Fruit fly (Drosophila melanogaster) whole organism, embryonic: Measurements from ENCODE around the gene Wdr92.
A peak's percentile ranks its signal among the peaks of the same experiment; 100 is the strongest.

Experiments
- Atf-2 ChIP-seq: fragments of 200-800 bp; sonication (Bioruptor generic); optimal IDR thresholded peaks from 2 replicates; lab custom pipeline; 2016; ENCODE audit warnings: missing biosample characterization, missing genetic modification characterization
- Awh ChIP-seq: fragments of 200-800 bp; sonication (Bioruptor generic); IDR thresholded peaks from 2 replicates; pipeline ENCODE4, ENCODE4 v1.3.6; 2022; ENCODE audit warnings: missing biosample characterization, missing genetic modification characterization
- B-H1 ChIP-seq: fragments of 200-800 bp; sonication (Bioruptor generic); IDR thresholded peaks from 3 replicates; pipeline ENCODE4 v1.3.6; 2022; ENCODE audit warnings: missing biosample characterization, missing genetic modification characterization
- Blimp-1 ChIP-seq: fragments of 200-800 bp; sonication (Bioruptor generic); optimal IDR thresholded peaks from 3 replicates; lab custom pipeline; 2018; ENCODE audit warnings: missing biosample characterization, missing genetic modification characterization, mild to moderate bottlenecking, moderate library complexity, missing genetic modification reagents
- CG10267 ChIP-seq: fragments of 200-800 bp; sonication (Bioruptor generic); optimal IDR thresholded peaks from 2 replicates; lab custom pipeline; 2018; ENCODE audit warnings: missing biosample characterization, mild to moderate bottlenecking, missing genetic modification characterization, moderate library complexity
- CG12071 ChIP-seq: fragments of 200-800 bp; sonication (Bioruptor generic); optimal IDR thresholded peaks from 3 replicates; lab custom pipeline; 2018; ENCODE audit warnings: missing biosample characterization, mild to moderate bottlenecking, missing genetic modification characterization
- CG12219 ChIP-seq: fragments of 200-800 bp; sonication (Bioruptor generic); optimal IDR thresholded peaks from 3 replicates; lab custom pipeline; 2018; ENCODE audit warnings: missing biosample characterization, mild to moderate bottlenecking, missing genetic modification characterization
- CG12299 ChIP-seq: fragments of 200-800 bp; sonication (Bioruptor generic); optimal IDR thresholded peaks from 2 replicates; lab custom pipeline; 2018; ENCODE audit warnings: missing biosample characterization, mild to moderate bottlenecking, missing genetic modification characterization
- CG1233 ChIP-seq: fragments of 200-800 bp; sonication (Bioruptor generic); optimal IDR thresholded peaks from 4 replicates; lab custom pipeline; 2018; ENCODE audit warnings: missing biosample characterization, mild to moderate bottlenecking, missing genetic modification characterization
- CG12942 ChIP-seq: fragments of 200-800 bp; sonication (Bioruptor generic); optimal IDR thresholded peaks from 3 replicates; lab custom pipeline; 2016; ENCODE audit warnings: missing biosample characterization, missing genetic modification characterization
- CG13287 ChIP-seq: fragments of 200-800 bp; sonication (Bioruptor generic); IDR thresholded peaks from 2 replicates; pipeline ENCODE4 v1.3.6; 2022; ENCODE audit warnings: missing biosample characterization, missing genetic modification characterization; ENCODE audit not compliant: partially characterized antibody
- CG14860 ChIP-seq: fragments of 200-800 bp; sonication (Bioruptor generic); IDR thresholded peaks from 3 replicates; pipeline ENCODE4 v1.3.6; 2022; ENCODE audit warnings: missing biosample characterization, missing genetic modification characterization; ENCODE audit not compliant: partially characterized antibody
- CG17612 ChIP-seq: fragments of 200-800 bp; sonication (Bioruptor generic); IDR thresholded peaks from 2 replicates; pipeline ENCODE4 v1.3.6; 2022; ENCODE audit warnings: missing biosample characterization, missing genetic modification characterization
- CG2875 ChIP-seq: fragments of 200-800 bp; sonication (Bioruptor generic); optimal IDR thresholded peaks from 2 replicates; lab custom pipeline; 2017; ENCODE audit warnings: missing biosample characterization, mild to moderate bottlenecking, missing genetic modification characterization, missing genetic modification reagents
- CG30403 ChIP-seq: fragments of 200-800 bp; sonication (Bioruptor generic); optimal IDR thresholded peaks from 3 replicates; lab custom pipeline; 2016; ENCODE audit warnings: missing biosample characterization, missing genetic modification characterization
- CG34422 ChIP-seq: fragments of 200-800 bp; sonication (Bioruptor generic); IDR thresholded peaks from 3 replicates; pipeline ENCODE4 v1.3.6; 2022; ENCODE audit warnings: missing biosample characterization, missing genetic modification characterization
- CG5953 ChIP-seq: fragments of 200-800 bp; sonication (Bioruptor generic); IDR thresholded peaks from 2 replicates; pipeline ENCODE4 v1.3.6; 2022; ENCODE audit warnings: missing biosample characterization, missing genetic modification characterization
- CG6254 ChIP-seq: fragments of 200-800 bp; sonication (Bioruptor generic); optimal IDR thresholded peaks from 3 replicates; lab custom pipeline; 2017; ENCODE audit warnings: mild to moderate bottlenecking, missing biosample characterization, missing genetic modification reagents, missing genetic modification characterization
- CG6854 ChIP-seq: fragments of 200-800 bp; sonication (Bioruptor generic); optimal IDR thresholded peaks from 3 replicates; lab custom pipeline; 2017; ENCODE audit warnings: missing biosample characterization, mild to moderate bottlenecking, missing genetic modification characterization
- CG7839 ChIP-seq: fragments of 200-800 bp; sonication (Bioruptor generic); optimal IDR thresholded peaks from 3 replicates; lab custom pipeline; 2018; ENCODE audit warnings: missing biosample characterization, mild to moderate bottlenecking, missing genetic modification characterization, moderate library complexity
- CG7987 ChIP-seq: fragments of 200-800 bp; sonication (Bioruptor generic); optimal IDR thresholded peaks from 2 replicates; lab custom pipeline; 2018; ENCODE audit warnings: missing biosample characterization, mild to moderate bottlenecking, missing genetic modification characterization, moderate library complexity
- Chrac-16 ChIP-seq: fragments of 200-800 bp; sonication (Bioruptor generic); optimal IDR thresholded peaks from 3 replicates; lab custom pipeline; 2016; ENCODE audit warnings: missing biosample characterization, missing genetic modification characterization
- D19B ChIP-seq: fragments of 200-800 bp; sonication (Bioruptor generic); optimal IDR thresholded peaks from 2 replicates; lab custom pipeline; 2017; ENCODE audit warnings: missing biosample characterization, mild to moderate bottlenecking, missing genetic modification characterization
- Eip74EF ChIP-seq, 2 experiments: fragments of 200-800 bp in 1 of 2; fragments of >200 bp in 1 of 2; sonication (Bioruptor generic) in 1 of 2; optimal IDR thresholded peaks; 2 replicates each; lab custom pipeline; 2017 to 2019; ENCODE audit warnings: missing biosample characterization in 2 of 2, missing genetic modification characterization in 2 of 2, mild to moderate bottlenecking in 1 of 2, moderate library complexity in 1 of 2
- HmgZ ChIP-seq: fragments of 200-800 bp; sonication (Bioruptor generic); optimal IDR thresholded peaks from 2 replicates; lab custom pipeline; 2018; ENCODE audit warnings: missing biosample characterization, mild to moderate bottlenecking, missing genetic modification characterization
- Hr39 ChIP-seq: fragments of >200 bp; optimal IDR thresholded peaks from 2 replicates; lab custom pipeline; 2017
- Meics ChIP-seq: fragments of 200-800 bp; sonication (Bioruptor generic); optimal IDR thresholded peaks from 2 replicates; lab custom pipeline; 2017; ENCODE audit warnings: missing biosample characterization, mild to moderate bottlenecking, missing genetic modification characterization
- NK7.1 ChIP-seq: fragments of 200-800 bp; sonication (Bioruptor generic); optimal IDR thresholded peaks from 3 replicates; lab custom pipeline; 2016; ENCODE audit warnings: missing biosample characterization, missing genetic modification characterization
- Neu2 ChIP-seq: fragments of 200-800 bp; sonication (Bioruptor generic); optimal IDR thresholded peaks from 3 replicates; lab custom pipeline; 2016; ENCODE audit warnings: missing biosample characterization, missing genetic modification characterization, borderline replicate concordance
- Oli ChIP-seq: fragments of 200-800 bp; sonication (Bioruptor generic); optimal IDR thresholded peaks from 2 replicates; lab custom pipeline; 2018; ENCODE audit warnings: missing biosample characterization, mild to moderate bottlenecking, missing genetic modification characterization, moderate library complexity
- Ssrp ChIP-seq: fragments of 200-800 bp; sonication (Bioruptor generic); optimal IDR thresholded peaks from 2 replicates; lab custom pipeline; 2018; ENCODE audit warnings: missing biosample characterization, mild to moderate bottlenecking, missing genetic modification characterization, moderate library complexity
- Tbp ChIP-seq: fragments of >200 bp; optimal IDR thresholded peaks from 2 replicates; lab custom pipeline; 2018; ENCODE audit warnings: missing biosample characterization, missing genetic modification characterization
- ap ChIP-seq: fragments of 200-800 bp; sonication (Bioruptor generic); IDR thresholded peaks from 2 replicates; pipeline ENCODE4 v1.3.6; 2022; ENCODE audit warnings: missing biosample characterization, missing genetic modification characterization
- btn ChIP-seq: fragments of 200-800 bp; sonication (Bioruptor generic); optimal IDR thresholded peaks from 2 replicates; lab custom pipeline; 2016; ENCODE audit warnings: missing biosample characterization, missing genetic modification characterization
- cad ChIP-seq: fragments of >200 bp; optimal IDR thresholded peaks from 2 replicates; lab custom pipeline; 2017; ENCODE audit warnings: missing biosample characterization, missing genetic modification characterization
- corto ChIP-seq: fragments of 200-800 bp; sonication (Bioruptor generic); optimal IDR thresholded peaks from 2 replicates; lab custom pipeline; 2016; ENCODE audit warnings: missing biosample characterization, mild to moderate bottlenecking, missing genetic modification characterization, moderate library complexity
- dmrt11E ChIP-seq: fragments of 200-800 bp; sonication (Bioruptor generic); optimal IDR thresholded peaks from 3 replicates; lab custom pipeline; 2018; ENCODE audit warnings: missing biosample characterization, mild to moderate bottlenecking, missing genetic modification characterization, moderate library complexity
- gce ChIP-seq: fragments of 200-800 bp; sonication (Bioruptor generic); IDR thresholded peaks from 3 replicates; pipeline ENCODE4 v1.3.6; 2022; ENCODE audit warnings: missing biosample characterization, missing genetic modification characterization
- gcm ChIP-seq: fragments of 200-800 bp; sonication (Bioruptor generic); optimal IDR thresholded peaks from 2 replicates; lab custom pipeline; 2019; ENCODE audit warnings: missing biosample characterization, mild to moderate bottlenecking, missing genetic modification characterization, moderate library complexity
- gt ChIP-seq: fragments of 200-800 bp; sonication (Bioruptor generic); IDR thresholded peaks from 2 replicates; pipeline ENCODE4 v1.3.6; 2022; ENCODE audit warnings: missing biosample characterization, missing genetic modification characterization
- hbn ChIP-seq: fragments of 200-800 bp; sonication (Bioruptor generic); IDR thresholded peaks from 2 replicates; pipeline ENCODE4 v1.3.6; 2022; ENCODE audit warnings: missing biosample characterization, missing genetic modification characterization; ENCODE audit not compliant: partially characterized antibody
- hth ChIP-seq: fragments of >200 bp; optimal IDR thresholded peaks from 2 replicates; lab custom pipeline; 2017; ENCODE audit warnings: inconsistent platforms
- ken ChIP-seq: fragments of 200-800 bp; sonication (Bioruptor generic); IDR thresholded peaks from 3 replicates; pipeline ENCODE4 v1.3.6; 2022; ENCODE audit warnings: missing biosample characterization, missing genetic modification characterization
- lilli ChIP-seq: fragments of 200-800 bp; sonication (Bioruptor generic); optimal IDR thresholded peaks from 3 replicates; lab custom pipeline; 2016; ENCODE audit warnings: missing biosample characterization, missing genetic modification characterization
- mam ChIP-seq: fragments of 200-800 bp; sonication (Bioruptor generic); optimal IDR thresholded peaks from 3 replicates; lab custom pipeline; 2016; ENCODE audit warnings: missing biosample characterization, missing genetic modification characterization
- mld ChIP-seq: fragments of 200-800 bp; sonication (Bioruptor generic); IDR thresholded peaks from 3 replicates; pipeline ENCODE4 v1.3.6; 2022; ENCODE audit warnings: missing biosample characterization, missing genetic modification characterization; ENCODE audit not compliant: partially characterized antibody
- nom ChIP-seq: fragments of 200-800 bp; sonication (Bioruptor generic); optimal IDR thresholded peaks from 2 replicates; lab custom pipeline; 2017; ENCODE audit warnings: missing biosample characterization, missing genetic modification characterization, mild to moderate bottlenecking, moderate library complexity, missing genetic modification reagents
- slou ChIP-seq: fragments of 200-800 bp; sonication (Bioruptor generic); optimal IDR thresholded peaks from 3 replicates; lab custom pipeline; 2016; ENCODE audit warnings: missing biosample characterization, missing genetic modification characterization
- sr ChIP-seq: fragments of 200-800 bp; sonication (Bioruptor generic); IDR thresholded peaks from 3 replicates; pipeline ENCODE4 v1.3.6; 2022; ENCODE audit warnings: missing biosample characterization, missing genetic modification characterization
- vnd ChIP-seq: fragments of 200-800 bp; sonication (Bioruptor generic); IDR thresholded peaks from 3 replicates; pipeline ENCODE4 v1.3.6; 2022; ENCODE audit warnings: missing biosample characterization, missing genetic modification characterization; ENCODE audit not compliant: partially characterized antibody
- wek ChIP-seq: fragments of 200-800 bp; sonication (Bioruptor generic); optimal IDR thresholded peaks from 3 replicates; lab custom pipeline; 2018; ENCODE audit warnings: missing biosample characterization, mild to moderate bottlenecking, missing genetic modification characterization, moderate library complexity

Gene Wdr92

DNA sequence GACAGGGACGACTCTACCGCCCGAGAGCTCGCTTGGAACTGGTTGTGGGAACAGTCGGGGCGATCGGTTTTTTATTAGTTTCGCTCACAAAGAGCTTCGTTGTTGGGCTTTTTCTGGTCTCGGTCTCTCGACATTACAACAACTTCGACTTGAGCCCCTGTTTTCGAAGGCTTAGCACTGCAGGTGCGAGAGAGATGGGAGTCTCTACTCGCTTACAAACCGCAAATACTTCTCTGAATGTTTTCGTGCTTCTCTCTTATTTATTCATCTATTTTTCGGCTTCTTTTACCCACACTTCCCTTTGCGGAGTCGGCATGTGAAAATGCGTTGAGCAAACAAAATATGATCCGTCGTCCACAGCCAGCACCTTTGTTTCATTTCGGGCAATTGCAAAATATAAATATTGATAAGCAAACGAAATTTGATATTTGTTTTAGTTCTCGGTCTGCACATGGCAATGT lies 12.1 kb upstream of the Wdr92 start, which contains the start of gene Tsp74F (continued):
- TF ChIP-seq Eip74EF (GFP tag; optimal IDR thresholded peaks at IDR 0.05; lab: Kevin White, UChicago) (peak in 1 of 2 experiments; percentile 34), CG6854 (GFP tag; lab: Kevin White, UChicago) (no peak), CG7987 (GFP tag; lab: Kevin White, UChicago) (no peak), ap (GFP tag; lab: Robert Waterston, UW) (no peak), Atf-2 (no peak), hth (lab: Kevin White, UChicago) (no peak), CG12071 (GFP tag; lab: Kevin White, UChicago) (peak; percentile 63), Hr39 (no peak), mam (GFP tag; lab: Kevin White, UChicago) (no peak), gcm (GFP tag; lab: Kevin White, UChicago) (no peak), ken (GFP tag; lab: Robert Waterston, UW) (no peak), NK7.1 (GFP tag; lab: Kevin White, UChicago) (no peak), Meics (GFP tag; lab: Kevin White, UChicago) (no peak), Ssrp (tag; lab: Kevin White, UChicago) (no peak), B-H1 (GFP tag; lab: Robert Waterston, UW) (no peak), vnd (no peak), slou (GFP tag; lab: Kevin White, UChicago) (no peak), CG13287 (GFP tag; lab: Robert Waterston, UW) (0 out of 2 replicates have a peak, but pooled peaks have one; percentile 18), cad (GFP tag; lab: Kevin White, UChicago) (no peak), CG1233 (GFP tag; lab: Kevin White, UChicago) (peak; percentile 3), CG34422 (GFP tag; lab: Robert Waterston, UW) (no peak), CG12942 (GFP tag; lab: Kevin White, UChicago) (no peak), mld (GFP tag; lab: Robert Waterston, UW) (no peak), CG6254 (GFP tag; lab: Kevin White, UChicago) (no peak), Blimp-1 (GFP tag; lab: Kevin White, UChicago) (no peak), sr (GFP tag; lab: Robert Waterston, UW) (no peak), D19B (GFP tag; lab: Kevin White, UChicago) (no peak), CG14860 (GFP tag; lab: Robert Waterston, UW) (no peak), CG12299 (tag; lab: Kevin White, UChicago) (no peak), CG12219 (no peak), CG17612 (GFP tag; lab: Robert Waterston, UW) (no peak), wek (GFP tag; lab: Kevin White, UChicago) (peak; percentile 40), CG10267 (tag; lab: Kevin White, UChicago) (no peak), lilli (no peak), Oli (tag; lab: Kevin White, UChicago) (no peak), nom (GFP tag; lab: Kevin White, UChicago) (no peak), gce (GFP tag; lab: Robert Waterston, UW) (no peak), corto (no peak), Awh (GFP tag; lab: Robert Waterston, UW) (no peak), hbn (GFP tag; lab: Robert Waterston, UW) (no peak), Neu2 (GFP tag; lab: Kevin White, UChicago) (no peak), gt (GFP tag; lab: Robert Waterston, UW) (no peak), Tbp (GFP tag; lab: Kevin White, UChicago) (no peak), dmrt11E (no peak), CG2875 (GFP tag; lab: Kevin White, UChicago) (no peak), btn (GFP tag; lab: Kevin White, UChicago) (no peak), CG5953 (GFP tag; lab: Robert Waterston, UW) (no peak), Chrac-16 (GFP tag; lab: Kevin White, UChicago) (no peak), CG7839 (tag; lab: Kevin White, UChicago) (no peak), CG30403 (GFP tag; lab: Kevin White, UChicago) (no peak), HmgZ (no peak)
